Worm (Caenorhabditis elegans) whole organism, L3 larva: ENCODE data around the gene ZK994.6.
A peak's percentile ranks its signal among the peaks of the same experiment; 100 is the strongest.

Experiments
- ceh-16 ChIP-seq: sonication (generic microtip); optimal IDR thresholded peaks from 2 replicates; lab custom pipeline; 2017; ENCODE audit warnings: missing biosample characterization, missing genetic modification characterization
- elt-2 ChIP-seq: sonication (generic microtip); optimal IDR thresholded peaks from 2 replicates; lab custom pipeline; 2016; ENCODE audit warnings: missing genetic modification reagents, mild to moderate bottlenecking, missing genetic modification characterization, missing compliant biosample characterization
- lin-39 ChIP-seq: fragments of 150-350 bp; optimal IDR thresholded peaks from 2 replicates; lab custom pipeline; 2018; ENCODE audit warnings: missing biosample characterization, missing genetic modification reagents, missing genetic modification characterization
- mdl-1 ChIP-seq: fragments of 150-350 bp; optimal IDR thresholded peaks from 2 replicates; lab custom pipeline; 2014; ENCODE audit warnings: missing biosample characterization, missing genetic modification characterization
- nhr-12 ChIP-seq: fragments of 150-350 bp; optimal IDR thresholded peaks from 2 replicates; lab custom pipeline; 2014; ENCODE audit warnings: missing biosample characterization, missing genetic modification characterization
- nhr-28 ChIP-seq: fragments of 150-350 bp; optimal IDR thresholded peaks from 2 replicates; lab custom pipeline; 2014; ENCODE audit warnings: missing biosample characterization, missing genetic modification characterization
- nhr-43 ChIP-seq: sonication (generic microtip); optimal IDR thresholded peaks from 2 replicates; lab custom pipeline; 2016; ENCODE audit warnings: mild to moderate bottlenecking, missing genetic modification characterization, missing compliant biosample characterization; ENCODE audit not compliant: poor library complexity, severe bottlenecking
- nhr-76 ChIP-seq: fragments of 150-350 bp; sonication (generic microtip); optimal IDR thresholded peaks from 5 replicates; lab custom pipeline; 2014; ENCODE audit warnings: missing biosample characterization, missing genetic modification characterization
- sea-2 ChIP-seq: fragments of 150-350 bp; sonication (generic microtip); optimal IDR thresholded peaks from 4 replicates; lab custom pipeline; 2014; ENCODE audit warnings: missing biosample characterization, missing genetic modification reagents, missing genetic modification characterization
- skn-1 ChIP-seq: fragments of 150-350 bp; optimal IDR thresholded peaks from 2 replicates; lab custom pipeline; 2014; ENCODE audit warnings: missing biosample characterization, missing genetic modification characterization
- unc-62 ChIP-seq: fragments of 150-350 bp; sonication (generic microtip); optimal IDR thresholded peaks from 4 replicates; lab custom pipeline; 2014; ENCODE audit warnings: missing biosample characterization, missing genetic modification reagents, missing genetic modification characterization
- ztf-4 ChIP-seq: fragments of 150-350 bp; optimal IDR thresholded peaks from 2 replicates; lab custom pipeline; 2014; ENCODE audit warnings: missing biosample characterization, missing genetic modification characterization

DNA sequence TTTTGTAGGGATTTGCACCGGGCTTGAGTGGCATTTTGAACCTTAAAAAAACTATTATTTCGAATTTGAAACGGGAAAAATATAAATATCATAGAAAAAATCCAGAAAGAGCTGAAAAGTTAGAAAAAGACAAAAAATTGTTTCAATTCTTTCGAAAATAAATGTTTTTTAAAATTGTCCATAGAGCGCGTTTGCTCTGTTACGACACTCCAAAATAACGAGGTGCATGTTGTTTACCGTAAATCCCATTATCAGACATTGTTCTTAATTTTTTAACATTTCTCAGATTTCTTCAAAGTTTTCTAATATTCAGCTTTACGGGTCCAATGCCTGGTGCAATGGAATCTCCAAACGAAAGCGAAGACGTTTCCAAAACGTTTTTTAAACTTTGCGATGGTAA lies 45.1 kb downstream of the ZK994.6 start, which contains the start of the genes dnj-22 and natc-1:
- TF ChIP-seq nhr-76 (tag; lab: Kevin White, UChicago) = no peak
- TF ChIP-seq elt-2 (tag; lab: Kevin White, UChicago) = peak; percentile 12
- no peak for TF ChIP-seq sea-2 (GFP tag; lab: Kevin White, UChicago)
- no peak for TF ChIP-seq skn-1 (tag; lab: Kevin White, UChicago)
- no peak for TF ChIP-seq ztf-4 (tag; lab: Kevin White, UChicago)
- peak; percentile 3 for TF ChIP-seq nhr-43 (tag; lab: Kevin White, UChicago)
- no peak for TF ChIP-seq nhr-12 (tag; lab: Kevin White, UChicago)
- no peak for TF ChIP-seq mdl-1 (tag; lab: Kevin White, UChicago)
- no peak for TF ChIP-seq unc-62
- TF ChIP-seq nhr-28 (tag; lab: Kevin White, UChicago) = no peak
- peak; percentile 73 for TF ChIP-seq lin-39 (tag; lab: Kevin White, UChicago)
- TF ChIP-seq ceh-16 (tag; lab: Kevin White, UChicago) = no peak
